Worm (Caenorhabditis elegans) whole organism, L4/young adult: ENCODE data around the gene C18A11.1.

Experiments
- W03F9.2 ChIP-seq: fragments of 150-350 bp; optimal IDR thresholded peaks from 2 replicates; lab custom pipeline; 2014; ENCODE audit warnings: missing biosample characterization, missing genetic modification characterization
- him-1 ChIP-seq: sonication (generic microtip); optimal IDR thresholded peaks from 2 replicates; lab custom pipeline; 2016; ENCODE audit warnings: missing genotype, missing genetic modification reagents, missing genetic modification characterization, missing compliant biosample characterization

- TF ChIP-seq him-1 (tag; lab: Kevin White, UChicago) = no peak
- TF ChIP-seq W03F9.2 = no peak
Measured at ce11 chrX:8060823-8061222, 8.3 kb upstream of the C18A11.1 start, which contains the start of gene C18A11.3.
